Worm (Caenorhabditis elegans) whole organism, L1 larva: ENCODE measurements around the gene R06F6.8.

ENCODE experiments used
- C16A3.4 ChIP-seq: fragments of 150-350 bp; optimal IDR thresholded peaks from 2 replicates; lab custom pipeline; 2014; ENCODE audit warnings: missing biosample characterization, missing genetic modification characterization
- C34B4.2 ChIP-seq: sonication (generic microtip); optimal IDR thresholded peaks from 2 replicates; lab custom pipeline; 2017; ENCODE audit warnings: mild to moderate bottlenecking, missing genetic modification characterization, missing compliant biosample characterization
- F16B12.6 ChIP-seq: fragments of 150-350 bp; optimal IDR thresholded peaks from 2 replicates; lab custom pipeline; 2014; ENCODE audit warnings: missing biosample characterization, missing genetic modification characterization
- Y116A8C.19 ChIP-seq: sonication (generic microtip); optimal IDR thresholded peaks from 2 replicates; lab custom pipeline; 2016; ENCODE audit warnings: missing compliant biosample characterization, missing genetic modification characterization, borderline replicate concordance
- aha-1 ChIP-seq: fragments of 150-350 bp; optimal IDR thresholded peaks from 2 replicates; lab custom pipeline; 2014; ENCODE audit warnings: missing biosample characterization, missing genetic modification characterization
- alr-1 ChIP-seq: fragments of 200-800 bp; sonication (Bioruptor generic); optimal IDR thresholded peaks from 2 replicates; lab custom pipeline; 2018; ENCODE audit warnings: borderline replicate concordance, mild to moderate bottlenecking, missing genetic modification characterization, missing compliant biosample characterization
- ama-1 ChIP-seq: fragments of 150-350 bp; optimal IDR thresholded peaks from 2 replicates; lab custom pipeline; 2014
- blmp-1 ChIP-seq: fragments of 150-350 bp; optimal IDR thresholded peaks from 2 replicates; lab custom pipeline; 2014; ENCODE audit warnings: missing biosample characterization, missing genetic modification characterization
- ceh-8 ChIP-seq: fragments of 200-800 bp; sonication (Bioruptor generic); optimal IDR thresholded peaks from 2 replicates; lab custom pipeline; 2018; ENCODE audit warnings: mild to moderate bottlenecking, missing genetic modification characterization, moderate library complexity, missing compliant biosample characterization
- ceh-82 ChIP-seq, 3 experiments: fragments of 150-350 bp in 1 of 3; sonication (generic microtip) in 2 of 3; optimal IDR thresholded peaks; 2 replicates each; lab custom pipeline; 2014 to 2017; ENCODE audit warnings: missing biosample characterization in 3 of 3, missing genetic modification characterization in 3 of 3
- ceh-88 ChIP-seq: fragments of 200-800 bp; sonication (Bioruptor generic); IDR thresholded peaks from 2 replicates; pipeline ENCODE4 v1.3.6; 2022; ENCODE audit warnings: missing genetic modification characterization, missing compliant biosample characterization
- ceh-90 ChIP-seq: sonication (generic microtip); optimal IDR thresholded peaks from 2 replicates; lab custom pipeline; 2016; ENCODE audit warnings: missing genetic modification characterization, missing compliant biosample characterization
- efl-1 ChIP-seq, 4 experiments: fragments of 150-350 bp; optimal IDR thresholded peaks in 3 of 4; peaks in 1 of 4; 1 replicate in 1 of 4; 2 replicates in 3 of 4; lab custom pipeline; 2014; ENCODE audit warnings: missing biosample characterization in 2 of 4, missing genetic modification characterization in 2 of 4, missing genetic modification reagents in 2 of 4
- egl-27 ChIP-seq, 2 experiments: fragments of 150-350 bp in 1 of 2; sonication (generic microtip); optimal IDR thresholded peaks; 3 replicates each; lab custom pipeline; 2017 to 2018; ENCODE audit warnings: missing biosample characterization in 2 of 2, missing genetic modification characterization in 2 of 2, missing genetic modification reagents in 2 of 2
- elt-3 ChIP-seq, 6 experiments: fragments of 150-350 bp in 1 of 6; sonication (generic microtip); optimal IDR thresholded peaks; 2 replicates each; lab custom pipeline; 2017 to 2018; ENCODE audit warnings: missing biosample characterization in 6 of 6, missing genetic modification characterization in 6 of 6, inconsistent platforms in 1 of 6
- ets-5 ChIP-seq: fragments of 200-800 bp; sonication (Bioruptor generic); IDR thresholded peaks from 2 replicates; pipeline ENCODE4 v1.3.6; 2022; ENCODE audit warnings: missing genetic modification characterization, missing compliant biosample characterization
- fkh-10 ChIP-seq: sonication (generic microtip); optimal IDR thresholded peaks from 2 replicates; lab custom pipeline; 2017; ENCODE audit warnings: missing biosample characterization, missing genetic modification reagents, missing genetic modification characterization
- fkh-4 ChIP-seq: sonication (generic microtip); optimal IDR thresholded peaks from 2 replicates; lab custom pipeline; 2016; ENCODE audit warnings: missing compliant biosample characterization, missing genetic modification characterization, borderline replicate concordance
- fos-1 ChIP-seq: fragments of 150-350 bp; optimal IDR thresholded peaks from 2 replicates; lab custom pipeline; 2014; ENCODE audit warnings: missing biosample characterization, missing genetic modification characterization
- grh-1 ChIP-seq: fragments of 200-800 bp; sonication (Bioruptor generic); IDR thresholded peaks from 2 replicates; pipeline ENCODE4 v1.3.6; 2022; ENCODE audit warnings: missing genetic modification reagents, missing genetic modification characterization, missing compliant biosample characterization
- hlh-17 ChIP-seq: fragments of 200-800 bp; sonication (Bioruptor generic); optimal IDR thresholded peaks from 2 replicates; lab custom pipeline; 2018; ENCODE audit warnings: missing genetic modification characterization, mild to moderate bottlenecking, missing compliant biosample characterization, moderate library complexity, borderline replicate concordance
- hpl-2 ChIP-seq: fragments of 150-350 bp; optimal IDR thresholded peaks from 2 replicates; lab custom pipeline; 2014; ENCODE audit warnings: missing biosample characterization, missing genetic modification reagents, missing genetic modification characterization
- irx-1 ChIP-seq: sonication (generic microtip); optimal IDR thresholded peaks from 2 replicates; lab custom pipeline; 2016; ENCODE audit warnings: missing genetic modification characterization, missing compliant biosample characterization
- isw-1 ChIP-seq: fragments of 200-800 bp; sonication (Bioruptor generic); IDR thresholded peaks from 2 replicates; pipeline ENCODE4 v1.3.6; 2022; ENCODE audit warnings: missing genetic modification characterization, missing compliant biosample characterization
- lin-14 ChIP-seq: fragments of 200-800 bp; sonication (Bioruptor generic); optimal IDR thresholded peaks from 2 replicates; lab custom pipeline; 2018; ENCODE audit warnings: mild to moderate bottlenecking, missing genetic modification characterization, moderate library complexity, missing compliant biosample characterization
- lin-39 ChIP-seq: fragments of 150-350 bp; optimal IDR thresholded peaks from 2 replicates; lab custom pipeline; 2014; ENCODE audit warnings: missing biosample characterization, missing genetic modification reagents, missing genetic modification characterization
- lir-3 ChIP-seq: sonication (generic microtip); optimal IDR thresholded peaks from 2 replicates; lab custom pipeline; 2016; ENCODE audit warnings: mild to moderate bottlenecking, missing genetic modification characterization, moderate library complexity, missing compliant biosample characterization; ENCODE audit not compliant: poor library complexity
- lsy-2 ChIP-seq, 2 experiments: fragments of 150-350 bp; optimal IDR thresholded peaks; 2 replicates each; lab custom pipeline; 2014; ENCODE audit warnings: missing biosample characterization in 2 of 2, missing genetic modification characterization in 2 of 2
- mab-9 ChIP-seq: fragments of 200-800 bp; sonication (Bioruptor generic); IDR thresholded peaks from 2 replicates; pipeline ENCODE4 v1.3.6; 2022; ENCODE audit warnings: missing genetic modification reagents, missing genetic modification characterization, missing compliant biosample characterization
- mep-1 ChIP-seq: fragments of 150-350 bp; optimal IDR thresholded peaks from 2 replicates; lab custom pipeline; 2014; ENCODE audit warnings: missing biosample characterization, missing genetic modification characterization
- nhr-11 ChIP-seq: fragments of 150-350 bp; optimal IDR thresholded peaks from 2 replicates; lab custom pipeline; 2014; ENCODE audit warnings: missing biosample characterization, missing genetic modification characterization
- nhr-19 ChIP-seq: fragments of 200-800 bp; sonication (Bioruptor generic); conservative IDR thresholded peaks from 2 replicates; pipeline ENCODE4 v1.3.6; 2022; ENCODE audit warnings: missing genetic modification characterization, missing compliant biosample characterization
- nhr-71 ChIP-seq: sonication (generic microtip); optimal IDR thresholded peaks from 2 replicates; lab custom pipeline; 2016; ENCODE audit warnings: mild to moderate bottlenecking, missing genetic modification characterization, moderate library complexity, missing compliant biosample characterization
- nhr-76 ChIP-seq: sonication (generic microtip); optimal IDR thresholded peaks from 2 replicates; lab custom pipeline; 2017; ENCODE audit warnings: missing biosample characterization, missing genetic modification characterization
- nhr-77 ChIP-seq: fragments of 150-350 bp; optimal IDR thresholded peaks from 2 replicates; lab custom pipeline; 2014; ENCODE audit warnings: missing biosample characterization, missing genetic modification characterization
- nhr-85 ChIP-seq: sonication (generic microtip); peaks from one replicate; lab custom pipeline; 2016; ENCODE audit warnings: missing genetic modification characterization, inconsistent platforms, missing compliant biosample characterization
- nhr-90 ChIP-seq: sonication (generic microtip); optimal IDR thresholded peaks from 2 replicates; lab custom pipeline; 2016; ENCODE audit warnings: mild to moderate bottlenecking, missing genetic modification characterization, missing compliant biosample characterization; ENCODE audit not compliant: poor library complexity
- pag-3 ChIP-seq: sonication (generic microtip); optimal IDR thresholded peaks from 2 replicates; lab custom pipeline; 2017; ENCODE audit warnings: missing genetic modification characterization, mild to moderate bottlenecking, missing compliant biosample characterization, antibody characterized with exemption, borderline replicate concordance; ENCODE audit not compliant: insufficient read depth
- snpc-4 ChIP-seq: fragments of 150-350 bp; optimal IDR thresholded peaks from 2 replicates; lab custom pipeline; 2014; ENCODE audit warnings: missing biosample characterization, missing genetic modification characterization
- snu-23 ChIP-seq: sonication (generic microtip); optimal IDR thresholded peaks from 2 replicates; lab custom pipeline; 2016; ENCODE audit warnings: missing genetic modification characterization, missing compliant biosample characterization
- sox-4 ChIP-seq: sonication (generic microtip); optimal IDR thresholded peaks from 2 replicates; lab custom pipeline; 2016; ENCODE audit warnings: missing genetic modification characterization, missing compliant biosample characterization
- sup-37 ChIP-seq: fragments of 200-800 bp; sonication (Bioruptor generic); optimal IDR thresholded peaks from 2 replicates; lab custom pipeline; 2018; ENCODE audit warnings: mild to moderate bottlenecking, missing genetic modification characterization, missing compliant biosample characterization
- tbx-2 ChIP-seq: sonication (generic microtip); optimal IDR thresholded peaks from 2 replicates; lab custom pipeline; 2016; ENCODE audit warnings: missing genetic modification characterization, missing compliant biosample characterization
- tlp-1 ChIP-seq: fragments of 150-350 bp; optimal IDR thresholded peaks from 2 replicates; lab custom pipeline; 2014; ENCODE audit warnings: missing biosample characterization, missing genetic modification characterization
- unc-130 ChIP-seq: fragments of 150-350 bp; optimal IDR thresholded peaks from 2 replicates; lab custom pipeline; 2017; ENCODE audit warnings: missing biosample characterization, missing genetic modification characterization, inconsistent platforms
- unc-86 ChIP-seq: sonication (generic microtip); optimal IDR thresholded peaks from 2 replicates; lab custom pipeline; 2016; ENCODE audit warnings: missing genetic modification characterization, missing compliant biosample characterization
- unc-98 ChIP-seq: fragments of 200-800 bp; sonication (Bioruptor generic); IDR thresholded peaks from 2 replicates; pipeline ENCODE4 v1.3.6; 2022; ENCODE audit warnings: missing genetic modification characterization, missing compliant biosample characterization
- vab-15 ChIP-seq: sonication (generic microtip); optimal IDR thresholded peaks from 2 replicates; lab custom pipeline; 2017; ENCODE audit warnings: missing genotype, mild to moderate bottlenecking, missing genetic modification characterization, missing compliant biosample characterization
- xbp-1 ChIP-seq: sonication (generic microtip); optimal IDR thresholded peaks from 2 replicates; lab custom pipeline; 2016; ENCODE audit warnings: missing genetic modification characterization, missing compliant biosample characterization
- zag-1 ChIP-seq: fragments of 150-350 bp; optimal IDR thresholded peaks from 2 replicates; lab custom pipeline; 2014; ENCODE audit warnings: missing biosample characterization, missing genetic modification characterization
- zip-4 ChIP-seq: fragments of 200-800 bp; sonication (Bioruptor generic); optimal IDR thresholded peaks from 2 replicates; lab custom pipeline; 2018; ENCODE audit warnings: mild to moderate bottlenecking, missing genetic modification characterization, moderate library complexity, missing compliant biosample characterization
- ztf-11 ChIP-seq, 2 experiments: sonication (generic microtip); optimal IDR thresholded peaks; 2 replicates each; lab custom pipeline; 2016 to 2017; ENCODE audit warnings: missing genetic modification characterization in 2 of 2, missing biosample characterization in 1 of 2, missing compliant biosample characterization in 1 of 2

Gene R06F6.8

ce11 chrII:10840067-10840466, 20.3 kb upstream of the R06F6.8 start:
- peak; percentile 76 for TF ChIP-seq lir-3 (tag; lab: Kevin White, UChicago)
- TF ChIP-seq nhr-90 (tag; lab: Kevin White, UChicago): peak; percentile 87
- no peak for TF ChIP-seq pag-3
- TF ChIP-seq mab-9 (GFP tag; lab: Robert Waterston, UW): peak; percentile 53; the same call in 1 of the 2 replicates
- TF ChIP-seq egl-27 (tag; optimal IDR thresholded peaks at IDR 0.05; lab: Kevin White, UChicago): peak in 1 of 2 experiments; percentile 54
- 0 out of 2 replicates have a peak, but pooled peaks have one; percentile 25 for TF ChIP-seq unc-98 (GFP tag; lab: Robert Waterston, UW)
- peak; percentile 39 for TF ChIP-seq snpc-4 (tag; lab: Kevin White, UChicago)
- peak; percentile 52 for TF ChIP-seq zip-4 (GFP tag; lab: Kevin White, UChicago)
- TF ChIP-seq nhr-85 (tag; lab: Kevin White, UChicago): peak; percentile 82
- TF ChIP-seq ets-5 (GFP tag; lab: Robert Waterston, UW): no peak
- no peak for TF ChIP-seq sup-37
- no peak for TF ChIP-seq nhr-11 (tag; lab: Kevin White, UChicago)
- peak; percentile 82 for TF ChIP-seq mep-1 (tag; lab: Kevin White, UChicago)
- TF ChIP-seq fkh-4 (tag; lab: Kevin White, UChicago): peak; percentile 39
- peak; percentile 72 to 88 (median 82) for TF ChIP-seq ceh-82 (tag; optimal IDR thresholded peaks at IDR 0.05; lab: Kevin White, UChicago)
- peak; percentile 85 for TF ChIP-seq lin-14 (GFP tag; lab: Kevin White, UChicago)
- peak; percentile 59; the same call in 1 of the 2 replicates for TF ChIP-seq ceh-88
- peak; percentile 39 for TF ChIP-seq isw-1
- TF ChIP-seq C34B4.2: no peak
- peak; percentile 78 for TF ChIP-seq fkh-10
- peak; percentile 80 for TF ChIP-seq unc-130 (tag; lab: Kevin White, UChicago)
- TF ChIP-seq nhr-76 (tag; lab: Kevin White, UChicago): peak; percentile 20
- no peak for TF ChIP-seq tlp-1 (tag; lab: Kevin White, UChicago)
- TF ChIP-seq C16A3.4 (tag; lab: Kevin White, UChicago): peak; percentile 88
- TF ChIP-seq F16B12.6 (tag; lab: Kevin White, UChicago): peak; percentile 59
- TF ChIP-seq lin-39 (tag; lab: Kevin White, UChicago): no peak
- TF ChIP-seq ceh-90 (tag; lab: Kevin White, UChicago): peak; percentile 6
- no peak for TF ChIP-seq alr-1 (tag; lab: Kevin White, UChicago)
- TF ChIP-seq sox-4 (tag; lab: Kevin White, UChicago): peak; percentile 66
- TF ChIP-seq Y116A8C.19 (tag; lab: Kevin White, UChicago): no peak
- peak; percentile 85 for TF ChIP-seq nhr-19 (GFP tag; lab: Robert Waterston, UW)
- TF ChIP-seq irx-1 (tag; lab: Kevin White, UChicago): peak; percentile 77
- TF ChIP-seq vab-15 (tag; lab: Kevin White, UChicago): peak; percentile 54
- TF ChIP-seq hlh-17 (GFP tag; lab: Kevin White, UChicago): no peak
- TF ChIP-seq ama-1: no peak
- peak; percentile 72 for TF ChIP-seq xbp-1 (tag; lab: Kevin White, UChicago)
- peak; percentile 63 for TF ChIP-seq nhr-77
- peak; percentile 91 for TF ChIP-seq nhr-71
- TF ChIP-seq grh-1 (GFP tag; lab: Robert Waterston, UW): peak; percentile 46
- peak; percentile 82 for TF ChIP-seq fos-1
- TF ChIP-seq hpl-2 (GFP tag; lab: Kevin White, UChicago): no peak
- peak; percentile 77 for TF ChIP-seq ceh-8
- TF ChIP-seq lsy-2 (tag; optimal IDR thresholded peaks at IDR 0.05; lab: Kevin White, UChicago): peak; percentile 77 to 79
- TF ChIP-seq aha-1 (tag; lab: Kevin White, UChicago): no peak
- peak; percentile 93 for TF ChIP-seq snu-23
- TF ChIP-seq elt-3 (tag; optimal IDR thresholded peaks at IDR 0.05; lab: Kevin White, UChicago): peak in 4 of 6 experiments; percentile 55 to 83 (median 64)
- no peak for TF ChIP-seq zag-1 (tag; lab: Kevin White, UChicago)
- TF ChIP-seq ztf-11 (tag; optimal IDR thresholded peaks at IDR 0.05; lab: Kevin White, UChicago): peak in 1 of 2 experiments; percentile 19
- peak; percentile 69 to 78 for TF ChIP-seq efl-1 (optimal IDR thresholded peaks at IDR 0.05; lab: Kevin White, UChicago)
- peak; percentile 62 to 98 for TF ChIP-seq efl-1 (GFP tag; optimal IDR thresholded peaks at IDR 0.05 in 1 of 2; lab: Kevin White, UChicago)
- TF ChIP-seq unc-86 (tag; lab: Kevin White, UChicago): peak; percentile 62
- TF ChIP-seq blmp-1: no peak
- TF ChIP-seq tbx-2 (tag; lab: Kevin White, UChicago): peak; percentile 84
